Worm (Caenorhabditis elegans): Measurements from ENCODE around the gene twk-4.

twk-4 gene

DNA sequence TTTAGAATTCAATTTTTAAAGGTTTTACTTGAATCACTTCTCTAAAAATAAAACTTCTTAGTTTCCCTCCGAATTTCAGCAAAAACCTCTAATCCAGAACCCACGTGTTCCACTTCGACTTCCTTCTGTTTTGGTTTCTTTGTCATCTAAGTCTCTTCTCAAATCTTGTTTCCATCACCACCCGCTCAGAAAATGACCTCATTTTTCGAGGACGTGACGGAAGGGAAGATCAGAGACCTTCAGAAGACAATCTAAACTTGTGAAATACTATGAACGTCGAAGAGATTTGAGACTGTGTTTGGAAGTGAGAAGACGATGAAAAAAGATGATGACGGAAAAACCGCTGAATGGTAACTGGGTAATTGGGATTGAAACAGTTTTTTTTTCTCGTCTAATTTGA is 4.4 kb downstream of the twk-4 start:
- TF ChIP-seq hnd-1 (tag; optimal IDR thresholded peaks at IDR 0.05) (no peak), B0310.2 (tag; optimal IDR thresholded peaks at IDR 0.05) (no peak), aly-1 (tag; optimal IDR thresholded peaks at IDR 0.05) (no peak), sea-1 (GFP tag; conservative IDR thresholded peaks at IDR 0.05) (no peak), ceh-13 (GFP tag; optimal IDR thresholded peaks at IDR 0.05) (no peak), scrt-1 (GFP tag; IDR thresholded peaks at IDR 0.05) (no peak), flt-1 (GFP tag; IDR thresholded peaks at IDR 0.05) (no peak)

ce11 chrII:9188380-9188779 is 5.7 kb downstream of the twk-4 start, which contains the start of gene sym-2:
TSS of gene sym-2 (minus strand) at chrII:9188480.
- TF ChIP-seq ceh-36 (tag; optimal IDR thresholded peaks at IDR 0.05) = no peak

ce11 chrII:9185915-9186314 is 8.2 kb downstream of the twk-4 start:
- no peak for TF ChIP-seq hnd-1 (tag; optimal IDR thresholded peaks at IDR 0.05)
- no peak for TF ChIP-seq aly-1 (tag; optimal IDR thresholded peaks at IDR 0.05)
- TF ChIP-seq flt-1 (GFP tag; IDR thresholded peaks at IDR 0.05) = no peak
- TF ChIP-seq tra-4 (tag; optimal IDR thresholded peaks at IDR 0.05) = no peak
- TF ChIP-seq pes-1 (GFP tag; IDR thresholded peaks at IDR 0.05) = no peak
- TF ChIP-seq hmbx-1 (tag; optimal IDR thresholded peaks at IDR 0.05) = no peak
- TF ChIP-seq sea-1 (GFP tag; conservative IDR thresholded peaks at IDR 0.05) = no peak
- TF ChIP-seq B0310.2 (tag; optimal IDR thresholded peaks at IDR 0.05) = no peak
- no peak for TF ChIP-seq hmg-4 (GFP tag; optimal IDR thresholded peaks at IDR 0.05)
- no peak for TF ChIP-seq tbx-11 (GFP tag; IDR thresholded peaks at IDR 0.05)
- no peak for TF ChIP-seq ama-1 (optimal IDR thresholded peaks at IDR 0.05)
- TF ChIP-seq ceh-36 (tag; optimal IDR thresholded peaks at IDR 0.05) = no peak
- TF ChIP-seq ceh-13 (GFP tag; optimal IDR thresholded peaks at IDR 0.05) = no peak
- no peak for TF ChIP-seq ets-7 (tag; optimal IDR thresholded peaks at IDR 0.05)
- no peak for TF ChIP-seq F13C5.2 (tag; optimal IDR thresholded peaks at IDR 0.05)

DNA sequence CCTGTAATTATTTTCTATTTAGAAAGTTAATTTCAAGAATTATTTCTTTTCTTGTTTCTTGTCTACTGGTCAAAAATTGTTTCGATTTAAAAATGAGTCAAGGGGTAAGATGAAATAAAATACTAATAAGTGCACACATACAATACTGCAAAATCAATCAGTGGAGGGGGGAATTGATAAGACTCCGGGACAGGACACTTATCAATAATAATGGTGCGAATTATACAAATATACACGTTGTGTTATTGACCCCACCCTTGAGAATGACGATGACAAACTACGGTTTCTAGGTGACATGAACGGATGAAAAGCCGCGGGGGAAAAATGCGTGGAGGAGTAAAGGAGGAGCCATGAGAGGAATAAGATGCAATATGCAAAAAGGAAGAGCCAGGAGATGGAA is 12.9 kb downstream of the twk-4 start:
- TF ChIP-seq aly-1 (tag; optimal IDR thresholded peaks at IDR 0.05) (no peak), ama-1 (optimal IDR thresholded peaks at IDR 0.05) (no peak)

- no peak for TF ChIP-seq B0310.2 (tag; optimal IDR thresholded peaks at IDR 0.05)
- no peak for TF ChIP-seq ets-7 (tag; optimal IDR thresholded peaks at IDR 0.05)
- TF ChIP-seq ceh-36 (tag; optimal IDR thresholded peaks at IDR 0.05) = no peak
- no peak for TF ChIP-seq ama-1 (optimal IDR thresholded peaks at IDR 0.05)
- TF ChIP-seq aly-1 (tag; optimal IDR thresholded peaks at IDR 0.05) = no peak
- no peak for TF ChIP-seq hnd-1 (tag; optimal IDR thresholded peaks at IDR 0.05)
- TF ChIP-seq ceh-13 (GFP tag; optimal IDR thresholded peaks at IDR 0.05) = no peak
- no peak for TF ChIP-seq tra-4 (tag; optimal IDR thresholded peaks at IDR 0.05)
- TF ChIP-seq scrt-1 (GFP tag; IDR thresholded peaks at IDR 0.05) = no peak
- no peak for TF ChIP-seq hmbx-1 (tag; optimal IDR thresholded peaks at IDR 0.05)
- no peak for TF ChIP-seq flt-1 (GFP tag; IDR thresholded peaks at IDR 0.05)
- TF ChIP-seq sea-1 (GFP tag; conservative IDR thresholded peaks at IDR 0.05) = no peak
- no peak for TF ChIP-seq pes-1 (GFP tag; IDR thresholded peaks at IDR 0.05)
Observed at ce11 chrII:9178811-9179210, 15.3 kb downstream of the twk-4 start.

DNA sequence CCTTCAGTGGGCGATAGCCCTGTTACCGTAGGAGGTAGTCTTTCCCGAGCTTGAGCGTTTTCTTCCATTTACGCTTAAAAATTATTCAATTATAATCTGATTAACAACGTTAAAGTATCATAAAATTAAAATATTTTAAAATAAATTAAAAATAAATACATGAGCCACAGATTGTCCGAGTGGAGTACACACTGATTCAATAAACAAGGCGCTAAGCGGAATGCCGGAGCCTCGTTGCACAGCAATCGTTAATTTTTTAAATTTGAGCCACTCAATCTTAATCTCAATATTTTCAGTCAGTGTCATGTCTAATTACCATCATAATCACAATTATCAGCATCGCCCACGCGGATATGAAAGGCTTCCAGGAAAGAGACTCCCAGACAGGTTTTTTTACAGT is 17.0 kb downstream of the twk-4 start, which contains the start of the genes sec-5 and pir-1:
TSS of gene sec-5 (minus strand) at position 73 of the 400 bp plus-strand sequence.
TSS of gene pir-1 (plus strand) at position 221 of the 400 bp plus-strand sequence.
- TF ChIP-seq ceh-36 (tag; optimal IDR thresholded peaks at IDR 0.05) (no peak), sea-1 (GFP tag; conservative IDR thresholded peaks at IDR 0.05) (no peak), hmg-4 (GFP tag; optimal IDR thresholded peaks at IDR 0.05) (no peak), flt-1 (GFP tag; IDR thresholded peaks at IDR 0.05) (no peak), hmbx-1 (tag; optimal IDR thresholded peaks at IDR 0.05) (no peak), F13C5.2 (tag; optimal IDR thresholded peaks at IDR 0.05) (peak; percentile 26), tra-4 (tag; optimal IDR thresholded peaks at IDR 0.05) (no peak), aly-1 (tag; optimal IDR thresholded peaks at IDR 0.05) (no peak)

ce11 chrII:9176523-9176922 is 17.6 kb downstream of the twk-4 start:
- TF ChIP-seq B0310.2 (tag; optimal IDR thresholded peaks at IDR 0.05) = no peak
- no peak for TF ChIP-seq hmbx-1 (tag; optimal IDR thresholded peaks at IDR 0.05)
- no peak for TF ChIP-seq tra-4 (tag; optimal IDR thresholded peaks at IDR 0.05)
- no peak for TF ChIP-seq hnd-1 (tag; optimal IDR thresholded peaks at IDR 0.05)
- no peak for TF ChIP-seq ama-1 (optimal IDR thresholded peaks at IDR 0.05)
- no peak for TF ChIP-seq ceh-13 (GFP tag; optimal IDR thresholded peaks at IDR 0.05)
- TF ChIP-seq sea-1 (GFP tag; conservative IDR thresholded peaks at IDR 0.05) = no peak
- TF ChIP-seq flt-1 (GFP tag; IDR thresholded peaks at IDR 0.05) = no peak
- TF ChIP-seq aly-1 (tag; optimal IDR thresholded peaks at IDR 0.05) = no peak
- TF ChIP-seq tbx-37 (GFP tag; conservative IDR thresholded peaks at IDR 0.05) = no peak
- TF ChIP-seq ceh-36 (tag; optimal IDR thresholded peaks at IDR 0.05) = no peak
- no peak for TF ChIP-seq F13C5.2 (tag; optimal IDR thresholded peaks at IDR 0.05)
- no peak for TF ChIP-seq scrt-1 (GFP tag; IDR thresholded peaks at IDR 0.05)
- TF ChIP-seq ets-7 (tag; optimal IDR thresholded peaks at IDR 0.05) = no peak
- TF ChIP-seq pes-1 (GFP tag; IDR thresholded peaks at IDR 0.05) = no peak
- TF ChIP-seq hmg-4 (GFP tag; optimal IDR thresholded peaks at IDR 0.05) = no peak

DNA sequence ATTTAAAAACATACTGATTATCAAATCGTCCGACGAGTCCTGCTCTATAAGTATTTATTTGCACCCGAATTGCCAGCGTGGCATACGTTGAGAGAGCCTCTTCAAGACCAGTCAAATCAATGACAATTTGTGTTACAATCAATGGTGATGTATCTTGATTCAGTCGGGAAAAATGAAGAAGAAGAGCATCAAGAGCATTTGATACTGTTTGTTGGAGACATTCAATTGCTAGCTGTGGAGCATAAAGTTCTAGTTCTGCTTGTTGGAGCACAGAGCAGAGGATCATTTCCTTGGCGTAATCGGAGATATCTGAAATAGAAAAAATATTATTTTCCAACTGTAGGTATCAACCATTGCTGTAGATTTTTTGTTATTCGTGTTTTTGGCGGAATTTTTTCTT is 20.6 kb downstream of the twk-4 start:
- TF ChIP-seq ama-1 (optimal IDR thresholded peaks at IDR 0.05) (no peak), hnd-1 (tag; optimal IDR thresholded peaks at IDR 0.05) (no peak), ceh-36 (tag; optimal IDR thresholded peaks at IDR 0.05) (no peak), tbx-37 (GFP tag; conservative IDR thresholded peaks at IDR 0.05) (no peak), tbx-11 (GFP tag; IDR thresholded peaks at IDR 0.05) (no peak), F13C5.2 (tag; optimal IDR thresholded peaks at IDR 0.05) (no peak), flt-1 (GFP tag; IDR thresholded peaks at IDR 0.05) (no peak), pes-1 (GFP tag; IDR thresholded peaks at IDR 0.05) (no peak), hmg-4 (GFP tag; optimal IDR thresholded peaks at IDR 0.05) (no peak), aly-1 (tag; optimal IDR thresholded peaks at IDR 0.05) (no peak), ceh-13 (GFP tag; optimal IDR thresholded peaks at IDR 0.05) (no peak), tra-4 (tag; optimal IDR thresholded peaks at IDR 0.05) (no peak), ets-7 (tag; optimal IDR thresholded peaks at IDR 0.05) (no peak), sea-1 (GFP tag; conservative IDR thresholded peaks at IDR 0.05) (no peak), scrt-1 (GFP tag; IDR thresholded peaks at IDR 0.05) (no peak), B0310.2 (tag; optimal IDR thresholded peaks at IDR 0.05) (no peak), hmbx-1 (tag; optimal IDR thresholded peaks at IDR 0.05) (no peak)

All from whole organism, early embryonic.